Fruit fly (Drosophila melanogaster): ENCODE data around the gene Cpr73D.
A peak's percentile ranks its signal among the peaks of the same experiment; 100 is the strongest.

The Cpr73D gene

DNA sequence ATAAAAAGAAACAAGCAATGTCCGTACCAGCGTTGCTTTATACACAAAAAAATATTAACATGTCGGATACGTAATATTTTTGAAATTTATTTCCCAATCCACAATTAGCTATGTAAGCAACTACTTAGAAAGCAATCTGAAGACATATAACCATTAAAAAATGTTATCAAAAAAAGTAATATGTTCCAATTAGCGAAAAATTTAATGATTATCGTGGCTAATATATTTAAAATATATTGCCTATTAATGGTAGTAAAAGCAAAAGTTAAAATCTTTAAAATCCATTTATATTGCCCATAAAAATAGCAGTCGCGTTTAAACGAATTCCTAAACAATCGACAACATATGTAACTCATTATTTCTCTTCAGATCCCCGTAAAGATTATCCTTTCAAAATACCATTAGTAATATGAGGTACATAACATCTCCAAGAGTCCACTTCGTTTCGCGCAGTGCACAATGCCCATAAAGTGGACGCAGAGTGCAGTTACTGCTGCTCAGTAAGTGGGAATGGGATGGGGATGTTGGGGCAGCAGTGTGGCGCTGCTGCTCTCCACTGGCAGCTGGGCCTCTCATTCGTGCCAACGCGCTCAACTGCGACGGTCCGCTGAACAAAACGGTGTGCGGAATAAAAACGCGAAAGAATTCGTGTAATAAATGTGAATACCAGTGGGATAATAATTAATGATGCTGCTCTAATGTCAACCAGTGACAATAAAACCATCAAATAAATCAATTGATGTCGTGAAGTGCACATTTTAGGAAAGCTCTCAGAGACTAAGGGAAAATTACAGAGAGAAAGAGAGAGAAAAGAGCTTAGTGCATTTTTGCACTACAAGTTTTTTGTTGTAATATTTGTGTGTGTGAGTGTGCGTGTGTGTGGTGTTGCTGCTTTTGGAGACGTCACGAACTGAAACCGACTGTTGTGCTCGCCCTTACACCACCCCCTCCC, 28.8 kb upstream of the Cpr73D start (continued):
- peak; percentile 61 for TF ChIP-seq Blimp-1 (GFP tag; optimal IDR thresholded peaks at IDR 0.05)
- peak; percentile 84 for TF ChIP-seq topi (GFP tag; optimal IDR thresholded peaks at IDR 0.05)
- peak; percentile 59 for TF ChIP-seq Sox102F (GFP tag; optimal IDR thresholded peaks at IDR 0.05)
- TF ChIP-seq Sox15 (GFP tag; optimal IDR thresholded peaks at IDR 0.05) = peak; percentile 70
- peak; percentile 57 for TF ChIP-seq CG11762 (GFP tag; optimal IDR thresholded peaks at IDR 0.05; ENCODE audit: insufficient read depth)
- TF ChIP-seq cyc (GFP tag; optimal IDR thresholded peaks at IDR 0.05) = peak; percentile 64
- peak; percentile 41 for TF ChIP-seq CG6854 (GFP tag; optimal IDR thresholded peaks at IDR 0.05)
- peak; percentile 81 for TF ChIP-seq Smox (GFP tag; optimal IDR thresholded peaks at IDR 0.05)
- TF ChIP-seq Gug (GFP tag; IDR thresholded peaks at IDR 0.05) = peak; percentile 68
- peak; percentile 52 for TF ChIP-seq dsx (GFP tag; optimal IDR thresholded peaks at IDR 0.05; ENCODE audit: poor library complexity, severe bottlenecking)

DNA sequence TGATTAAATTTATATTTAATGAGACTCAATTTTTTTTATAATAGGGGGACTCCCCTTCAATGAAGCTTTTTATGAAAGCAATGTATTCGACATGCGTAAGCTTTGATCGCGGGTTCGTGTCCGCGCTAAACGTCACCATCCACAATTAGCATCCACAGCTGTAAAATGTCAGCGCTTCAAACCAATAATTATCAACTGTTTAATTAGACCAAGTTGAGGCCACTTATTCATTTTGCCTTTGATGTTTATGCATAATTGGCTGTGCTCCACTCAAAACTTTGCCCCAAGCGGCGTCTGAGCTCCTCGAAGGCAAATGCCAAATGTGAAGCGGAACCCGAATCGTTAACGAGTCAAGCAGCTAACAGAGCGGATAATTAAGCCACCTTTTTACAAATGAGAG, 28.1 kb upstream of the Cpr73D start:
- TF ChIP-seq CG11902 (GFP tag; optimal IDR thresholded peaks at IDR 0.05) = no peak
- peak; percentile 96 for TF ChIP-seq Blimp-1 (GFP tag; optimal IDR thresholded peaks at IDR 0.05)
- peak; percentile 40 for TF ChIP-seq fkh (GFP tag; optimal IDR thresholded peaks at IDR 0.05)

DNA sequence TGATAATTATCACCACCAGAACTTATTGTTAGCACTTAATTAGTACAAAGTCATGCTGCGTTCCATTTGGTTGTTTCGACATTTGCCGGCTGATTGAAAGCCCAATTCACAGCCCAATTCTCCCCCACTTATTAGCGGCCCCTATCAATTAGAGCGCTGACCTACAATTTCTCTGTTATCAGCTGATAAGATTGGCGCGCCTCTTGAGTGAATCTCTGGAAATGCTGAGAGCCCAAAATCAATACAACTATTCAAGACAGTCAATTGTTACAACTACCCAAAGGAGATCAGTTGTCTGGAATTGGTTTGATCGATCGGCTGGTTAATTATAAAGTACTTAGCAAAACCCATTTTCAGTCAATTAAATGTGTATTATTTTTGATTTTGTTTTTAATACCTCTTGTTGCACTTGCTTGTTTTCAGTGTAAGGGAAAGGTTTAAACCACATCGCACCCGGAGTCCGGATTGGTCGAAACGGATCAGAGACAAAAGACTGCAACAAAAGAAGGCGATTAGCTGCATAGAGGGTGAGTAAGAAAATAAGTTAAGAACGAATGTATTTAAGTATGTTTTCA, 27.4 kb upstream of the Cpr73D start:
- no peak for TF ChIP-seq CG10631 (GFP tag; optimal IDR thresholded peaks at IDR 0.05)
- peak; percentile 0 for TF ChIP-seq CG6792 (GFP tag; optimal IDR thresholded peaks at IDR 0.05)
- TF ChIP-seq Eip93F (GFP tag; optimal IDR thresholded peaks at IDR 0.05) = peak; percentile 2

DNA sequence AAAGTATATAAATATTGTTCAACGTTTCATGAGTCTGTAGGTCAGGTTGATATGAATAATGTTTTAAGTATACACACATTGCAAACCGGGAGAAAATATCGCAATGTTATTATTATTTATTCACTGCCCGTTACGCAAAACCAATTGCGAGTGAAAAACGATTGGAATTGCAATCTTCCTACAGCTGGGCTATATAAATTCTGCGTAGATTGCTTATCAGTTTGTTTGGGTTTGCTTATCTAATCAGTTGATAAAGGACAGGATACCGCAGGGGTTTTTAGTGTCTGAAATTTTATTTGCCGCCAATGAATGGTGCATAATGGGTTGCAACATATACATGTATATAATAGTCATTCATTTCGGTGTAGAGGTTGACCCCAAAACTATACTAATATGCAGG, 26.6 kb upstream of the Cpr73D start:
- no peak for TF ChIP-seq CG8319 (GFP tag; optimal IDR thresholded peaks at IDR 0.05)
- no peak for TF ChIP-seq dsx (GFP tag; optimal IDR thresholded peaks at IDR 0.05; ENCODE audit: poor library complexity, severe bottlenecking)
- no peak for TF ChIP-seq Met (GFP tag; optimal IDR thresholded peaks at IDR 0.05)
- peak; percentile 37 for TF ChIP-seq Eip93F (GFP tag; optimal IDR thresholded peaks at IDR 0.05)
- no peak for TF ChIP-seq net (GFP tag; optimal IDR thresholded peaks at IDR 0.05)
- no peak for TF ChIP-seq CG8632 (GFP tag; optimal IDR thresholded peaks at IDR 0.05)
- TF ChIP-seq CG31627 (GFP tag; optimal IDR thresholded peaks at IDR 0.05) = no peak
- TF ChIP-seq Ets96B (tag; optimal IDR thresholded peaks at IDR 0.05) = no peak
- no peak for TF ChIP-seq esn (GFP tag; optimal IDR thresholded peaks at IDR 0.05)
- TF ChIP-seq Blimp-1 (GFP tag; optimal IDR thresholded peaks at IDR 0.05) = no peak
- TF ChIP-seq fd59A (GFP tag; optimal IDR thresholded peaks at IDR 0.05) = no peak
- TF ChIP-seq vri (GFP tag; optimal IDR thresholded peaks at IDR 0.05) = peak; percentile 91
- no peak for TF ChIP-seq Smox (GFP tag; optimal IDR thresholded peaks at IDR 0.05)
- TF ChIP-seq Eip78C (GFP tag) = peak; percentile 43
- TF ChIP-seq cyc (GFP tag; optimal IDR thresholded peaks at IDR 0.05) = no peak
- TF ChIP-seq CG6163 (GFP tag; IDR thresholded peaks at IDR 0.05) = no peak
- no peak for TF ChIP-seq CG11902 (GFP tag; optimal IDR thresholded peaks at IDR 0.05)
- no peak for TF ChIP-seq Hr4 (GFP tag; optimal IDR thresholded peaks at IDR 0.05)
- no peak for TF ChIP-seq Gug (GFP tag; IDR thresholded peaks at IDR 0.05)
- no peak for TF ChIP-seq Hr38 (GFP tag; optimal IDR thresholded peaks at IDR 0.05)
- peak; percentile 84 for TF ChIP-seq svp (GFP tag)
- no peak for TF ChIP-seq fkh (GFP tag; optimal IDR thresholded peaks at IDR 0.05)

- TF ChIP-seq Smox (GFP tag; optimal IDR thresholded peaks at IDR 0.05) = no peak
- TF ChIP-seq fkh (GFP tag; optimal IDR thresholded peaks at IDR 0.05) = peak; percentile 85
- no peak for TF ChIP-seq Sox102F (GFP tag; optimal IDR thresholded peaks at IDR 0.05)
- TF ChIP-seq spab (GFP tag; optimal IDR thresholded peaks at IDR 0.05) = no peak
- TF ChIP-seq lz (GFP tag; optimal IDR thresholded peaks at IDR 0.05) = no peak
- no peak for TF ChIP-seq CG10669 (GFP tag; optimal IDR thresholded peaks at IDR 0.05)
- TF ChIP-seq Lpt (GFP tag; optimal IDR thresholded peaks at IDR 0.05) = no peak
- TF ChIP-seq topi (GFP tag; optimal IDR thresholded peaks at IDR 0.05) = no peak
- 0 out of 3 replicates have a peak, but pooled peaks have one; percentile 14 for TF ChIP-seq CG6163 (GFP tag; IDR thresholded peaks at IDR 0.05)
- TF ChIP-seq dac (GFP tag; optimal IDR thresholded peaks at IDR 0.05) = no peak
- no peak for TF ChIP-seq CG16779 (tag; optimal IDR thresholded peaks at IDR 0.05)
- no peak for TF ChIP-seq CG9139 (GFP tag; optimal IDR thresholded peaks at IDR 0.05)
- TF ChIP-seq svp (GFP tag) = peak; percentile 74
- TF ChIP-seq vri (GFP tag; optimal IDR thresholded peaks at IDR 0.05) = peak; percentile 90
- no peak for TF ChIP-seq CG6808 (GFP tag; optimal IDR thresholded peaks at IDR 0.05)
- TF ChIP-seq cyc (GFP tag; optimal IDR thresholded peaks at IDR 0.05) = no peak
- TF ChIP-seq Sox15 (GFP tag; optimal IDR thresholded peaks at IDR 0.05) = no peak
- TF ChIP-seq Eip75B (GFP tag; optimal IDR thresholded peaks at IDR 0.05) = no peak
- no peak for TF ChIP-seq CG32006 (GFP tag; optimal IDR thresholded peaks at IDR 0.05)
- peak; percentile 70 for TF ChIP-seq Eip93F (GFP tag; optimal IDR thresholded peaks at IDR 0.05)
These were observed 23.7 kb upstream of the Cpr73D start for dm6 chr3L:16981114-16981648.

Data from whole organism, prepupa.